Worm (Caenorhabditis elegans) whole organism, young adult: Measurements from ENCODE around the gene T02H6.10.
A peak's percentile ranks its signal among the peaks of the same experiment; 100 is the strongest.

Experiments used
- B0261.1 ChIP-seq: sonication (generic microtip); optimal IDR thresholded peaks from 2 replicates; lab custom pipeline; 2016; ENCODE audit warnings: mild to moderate bottlenecking, missing genetic modification characterization, moderate library complexity, missing compliant biosample characterization
- F33H1.4 ChIP-seq: fragments of 200-800 bp; sonication (Bioruptor generic); IDR thresholded peaks from 2 replicates; pipeline ENCODE4 v1.3.6; 2022; ENCODE audit warnings: missing genetic modification reagents, missing genetic modification characterization, missing compliant biosample characterization
- F37B4.10 ChIP-seq: fragments of 200-800 bp; sonication (Bioruptor generic); IDR thresholded peaks from 2 replicates; pipeline ENCODE4 v1.3.6; 2022; ENCODE audit warnings: missing genetic modification characterization, missing compliant biosample characterization
- F55B11.4 ChIP-seq: sonication (generic microtip); optimal IDR thresholded peaks from 2 replicates; lab custom pipeline; 2016; ENCODE audit warnings: missing compliant biosample characterization, missing genetic modification characterization, borderline replicate concordance; ENCODE audit not compliant: insufficient read depth
- F57C9.4 ChIP-seq: sonication (generic microtip); optimal IDR thresholded peaks from 2 replicates; lab custom pipeline; 2017; ENCODE audit warnings: mild to moderate bottlenecking, missing genetic modification characterization, missing compliant biosample characterization
- K12H6.12 ChIP-seq: fragments of 200-800 bp; sonication (Bioruptor generic); optimal IDR thresholded peaks from 2 replicates; lab custom pipeline; 2018; ENCODE audit warnings: mild to moderate bottlenecking, missing genetic modification characterization, missing compliant biosample characterization
- T26A5.8 ChIP-seq: sonication (generic microtip); optimal IDR thresholded peaks from 2 replicates; lab custom pipeline; 2016; ENCODE audit warnings: missing genetic modification characterization, missing compliant biosample characterization
- Y67H2A.10 ChIP-seq: fragments of 200-800 bp; sonication (Bioruptor generic); conservative IDR thresholded peaks from 2 replicates; pipeline ENCODE4 v1.3.6; 2022; ENCODE audit warnings: missing genetic modification reagents, missing genetic modification characterization, missing compliant biosample characterization
- ama-1 ChIP-seq, 3 experiments: fragments of 150-350 bp in 1 of 3; sonication (generic microtip) in 2 of 3; optimal IDR thresholded peaks; 2 replicates each; lab custom pipeline; 2014 to 2018; ENCODE audit warnings: missing biosample characterization in 2 of 3, missing genetic modification characterization in 2 of 3, missing genetic modification reagents in 2 of 3
- aptf-2 ChIP-seq: fragments of 200-800 bp; sonication (Bioruptor generic); conservative IDR thresholded peaks from 2 replicates; pipeline ENCODE4 v1.3.6; 2022; ENCODE audit warnings: missing genetic modification reagents, missing genetic modification characterization, missing compliant biosample characterization
- atf-7 ChIP-seq: sonication (generic microtip); optimal IDR thresholded peaks from 2 replicates; lab custom pipeline; 2017; ENCODE audit warnings: mild to moderate bottlenecking, missing genetic modification characterization, missing compliant biosample characterization
- attf-3 ChIP-seq: fragments of 200-800 bp; sonication (Bioruptor generic); conservative IDR thresholded peaks from 2 replicates; pipeline ENCODE4 v1.3.6; 2022; ENCODE audit warnings: missing genetic modification reagents, missing genetic modification characterization, missing compliant biosample characterization
- attf-6 ChIP-seq: fragments of 200-800 bp; sonication (Bioruptor generic); IDR thresholded peaks from 2 replicates; pipeline ENCODE4 v1.3.6; 2022; ENCODE audit warnings: missing genetic modification reagents, missing genetic modification characterization, missing compliant biosample characterization
- ceh-27 ChIP-seq: fragments of 200-800 bp; sonication (Bioruptor generic); optimal IDR thresholded peaks from 2 replicates; lab custom pipeline; 2018; ENCODE audit warnings: mild to moderate bottlenecking, missing genetic modification characterization, moderate library complexity, missing compliant biosample characterization
- ceh-40 ChIP-seq: fragments of 200-800 bp; sonication (Bioruptor generic); IDR thresholded peaks from 2 replicates; pipeline ENCODE4 v1.3.6; 2022; ENCODE audit warnings: missing genetic modification characterization, missing compliant biosample characterization
- ceh-58 ChIP-seq: fragments of 200-800 bp; sonication (Bioruptor generic); IDR thresholded peaks from 2 replicates; pipeline ENCODE4 v1.3.6; 2022; ENCODE audit warnings: missing genetic modification characterization, missing compliant biosample characterization
- chd-7 ChIP-seq: sonication (generic microtip); optimal IDR thresholded peaks from 2 replicates; lab custom pipeline; 2016; ENCODE audit warnings: mild to moderate bottlenecking, missing genetic modification characterization, moderate library complexity, missing compliant biosample characterization
- fkh-3 ChIP-seq: sonication (generic microtip); optimal IDR thresholded peaks from 2 replicates; lab custom pipeline; 2016; ENCODE audit warnings: mild to moderate bottlenecking, missing genetic modification characterization, missing compliant biosample characterization
- him-1 ChIP-seq: sonication (generic microtip); optimal IDR thresholded peaks from 2 replicates; lab custom pipeline; 2016; ENCODE audit warnings: missing genotype, missing genetic modification reagents, missing genetic modification characterization, missing compliant biosample characterization
- hmg-1.2 ChIP-seq: fragments of 200-800 bp; sonication (Bioruptor generic); IDR thresholded peaks from 2 replicates; pipeline ENCODE4 v1.3.6; 2022; ENCODE audit warnings: missing genetic modification reagents, missing genetic modification characterization, missing compliant biosample characterization
- hmg-20 ChIP-seq: fragments of 200-800 bp; sonication (Bioruptor generic); IDR thresholded peaks from 2 replicates; pipeline ENCODE4 v1.3.6; 2022; ENCODE audit warnings: missing genetic modification reagents, missing genetic modification characterization, missing compliant biosample characterization
- lin-54 ChIP-seq: fragments of 200-800 bp; sonication (Bioruptor generic); optimal IDR thresholded peaks from 2 replicates; lab custom pipeline; 2018; ENCODE audit warnings: mild to moderate bottlenecking, missing genetic modification characterization, missing compliant biosample characterization
- lir-1 ChIP-seq: fragments of 200-800 bp; sonication (Bioruptor generic); conservative IDR thresholded peaks from 2 replicates; pipeline ENCODE4 v1.3.6; 2022; ENCODE audit warnings: missing genetic modification reagents, missing genetic modification characterization, missing compliant biosample characterization
- madf-8 ChIP-seq: fragments of 200-800 bp; sonication (Bioruptor generic); conservative IDR thresholded peaks from 2 replicates; pipeline ENCODE4 v1.3.6; 2022; ENCODE audit warnings: missing genetic modification reagents, missing genetic modification characterization, missing compliant biosample characterization
- mcd-1 ChIP-seq: fragments of 200-800 bp; sonication (Bioruptor generic); IDR thresholded peaks from 2 replicates; pipeline ENCODE4 v1.3.6; 2022; ENCODE audit warnings: missing genetic modification reagents, missing genetic modification characterization, missing compliant biosample characterization
- nhr-179 ChIP-seq: sonication (generic microtip); optimal IDR thresholded peaks from 2 replicates; lab custom pipeline; 2016; ENCODE audit warnings: mild to moderate bottlenecking, missing genetic modification characterization, missing compliant biosample characterization
- pbrm-1 ChIP-seq: fragments of 200-800 bp; sonication (Bioruptor generic); IDR thresholded peaks from 2 replicates; pipeline ENCODE4 v1.3.6; 2022; ENCODE audit warnings: missing genetic modification reagents, missing genetic modification characterization, missing compliant biosample characterization
- rec-8 ChIP-seq, 2 experiments: sonication (generic microtip); optimal IDR thresholded peaks; 2 replicates each; lab custom pipeline; 2016; ENCODE audit warnings: mild to moderate bottlenecking in 2 of 2, missing genetic modification characterization in 2 of 2, missing genetic modification reagents in 2 of 2, missing genotype in 2 of 2, missing biosample characterization in 1 of 2, missing compliant biosample characterization in 1 of 2, moderate library complexity in 1 of 2
- snpc-1.1 ChIP-seq: sonication (generic microtip); optimal IDR thresholded peaks from 2 replicates; lab custom pipeline; 2017; ENCODE audit warnings: missing genetic modification characterization, mild to moderate bottlenecking, missing compliant biosample characterization, antibody characterized with exemption, moderate library complexity, missing genotype, missing genetic modification reagents; ENCODE audit not compliant: insufficient read depth
- snpc-4 ChIP-seq, 5 experiments: fragments of 150-350 bp in 1 of 5; sonication (generic microtip) in 4 of 5; optimal IDR thresholded peaks; 2 replicates each; lab custom pipeline; 2014 to 2018; ENCODE audit warnings: missing genetic modification characterization in 5 of 5, missing biosample characterization in 3 of 5, antibody characterized with exemption in 2 of 5, mild to moderate bottlenecking in 2 of 5, missing compliant biosample characterization in 2 of 5, missing genotype in 2 of 5, moderate library complexity in 2 of 5, missing genetic modification reagents in 1 of 5
- tbx-9 ChIP-seq: sonication (generic microtip); optimal IDR thresholded peaks from 2 replicates; lab custom pipeline; 2016; ENCODE audit warnings: borderline replicate concordance, missing genetic modification characterization, inconsistent platforms, missing compliant biosample characterization
- xnd-1 ChIP-seq: sonication (generic microtip); optimal IDR thresholded peaks from 2 replicates; lab custom pipeline; 2016; ENCODE audit warnings: missing genotype, missing genetic modification reagents, missing genetic modification characterization, missing compliant biosample characterization
- zfh-2 ChIP-seq: fragments of 200-800 bp; sonication (Bioruptor generic); conservative IDR thresholded peaks from 2 replicates; pipeline ENCODE4 v1.3.6; 2022; ENCODE audit warnings: missing genetic modification reagents, missing genetic modification characterization, missing compliant biosample characterization
- ztf-26 ChIP-seq: sonication (generic microtip); optimal IDR thresholded peaks from 2 replicates; lab custom pipeline; 2017; ENCODE audit warnings: missing genetic modification characterization, missing compliant biosample characterization
- ztf-28 ChIP-seq: fragments of 200-800 bp; sonication (Bioruptor generic); IDR thresholded peaks from 2 replicates; pipeline ENCODE4 v1.3.6; 2022; ENCODE audit warnings: missing genetic modification reagents, missing genetic modification characterization, missing compliant biosample characterization

The T02H6.10 gene

ce11 chrII:709081-709480 is 28.6 kb upstream of the T02H6.10 start, which contains the start of gene T02H6.1:
TSS of gene T02H6.1 (plus strand) at chrII:709381.
- TF ChIP-seq mcd-1 (GFP tag; lab: Robert Waterston, UW) (no peak), B0261.1 (no peak), nhr-179 (no peak), madf-8 (GFP tag; lab: Robert Waterston, UW) (no peak), F55B11.4 (tag; lab: Kevin White, UChicago) (no peak), ztf-28 (no peak), hmg-20 (no peak), fkh-3 (tag; lab: Kevin White, UChicago) (no peak), zfh-2 (no peak), F57C9.4 (tag; lab: Kevin White, UChicago) (no peak), snpc-4 (GFP tag; optimal IDR thresholded peaks at IDR 0.05; lab: Kevin White, UChicago) (no peak), snpc-4 (tag; optimal IDR thresholded peaks at IDR 0.05; lab: Kevin White, UChicago) (no peak), F37B4.10 (GFP tag; lab: Robert Waterston, UW) (no peak), snpc-1.1 (tag; lab: Kevin White, UChicago) (no peak), hmg-1.2 (GFP tag; lab: Robert Waterston, UW) (no peak)

- TF ChIP-seq ceh-58 (no peak), attf-3 (GFP tag; lab: Robert Waterston, UW) (peak; percentile 85), fkh-3 (tag; lab: Kevin White, UChicago) (no peak)
- TF ChIP-seq, all 124 proteins: peak for 1
Measured at ce11 chrII:701371-702139, 21.0 kb upstream of the T02H6.10 start, which contains the start of gene thoc-1. TSS of gene thoc-1 (plus strand) at chrII:702107.

ce11 chrII:701025-701370 is 20.5 kb upstream of the T02H6.10 start, which contains the start of gene T02H6.11:
TSS of gene T02H6.11 (minus strand) at chrII:701125.
- no peak for TF ChIP-seq xnd-1 (tag; lab: Kevin White, UChicago)
- no peak for TF ChIP-seq rec-8 (tag; optimal IDR thresholded peaks at IDR 0.05; lab: Kevin White, UChicago)
- no peak for TF ChIP-seq ztf-26 (tag; lab: Kevin White, UChicago)
- TF ChIP-seq pbrm-1: no peak
- TF ChIP-seq ceh-27 (GFP tag; lab: Kevin White, UChicago): no peak
- TF ChIP-seq him-1 (tag; lab: Kevin White, UChicago): no peak
- TF ChIP-seq ceh-40 (GFP tag; lab: Robert Waterston, UW): no peak
- TF ChIP-seq K12H6.12 (tag; lab: Kevin White, UChicago): no peak
- no peak for TF ChIP-seq mcd-1 (GFP tag; lab: Robert Waterston, UW)
- TF ChIP-seq atf-7 (tag; lab: Kevin White, UChicago): no peak
- no peak for TF ChIP-seq T26A5.8
- no peak for TF ChIP-seq lin-54
- no peak for TF ChIP-seq attf-6 (GFP tag; lab: Robert Waterston, UW)
- TF ChIP-seq chd-7 (tag; lab: Kevin White, UChicago): no peak
- TF ChIP-seq Y67H2A.10: no peak
- TF ChIP-seq tbx-9: no peak
- no peak for TF ChIP-seq lir-1 (GFP tag; lab: Robert Waterston, UW)
- no peak for TF ChIP-seq F33H1.4 (GFP tag; lab: Robert Waterston, UW)
- no peak for TF ChIP-seq aptf-2 (GFP tag; lab: Robert Waterston, UW)
- no peak for TF ChIP-seq ama-1 (optimal IDR thresholded peaks at IDR 0.05; lab: Kevin White, UChicago)
- TF ChIP-seq ama-1 (GFP tag; optimal IDR thresholded peaks at IDR 0.05; lab: Kevin White, UChicago): no peak
